Worm (Caenorhabditis elegans) whole organism, late embryonic: ENCODE results near the gene grl-7.

Source experiments
- C08G9.2 ChIP-seq: sonication (generic microtip); optimal IDR thresholded peaks from 2 replicates; lab custom pipeline; 2016; ENCODE audit warnings: mild to moderate bottlenecking, missing genetic modification characterization, moderate library complexity, missing compliant biosample characterization
- C38D4.7 ChIP-seq: fragments of 200-800 bp; sonication (Bioruptor generic); optimal IDR thresholded peaks from 2 replicates; lab custom pipeline; 2018; ENCODE audit warnings: mild to moderate bottlenecking, missing genetic modification characterization, moderate library complexity, missing compliant biosample characterization
- F13H6.1 ChIP-seq: sonication (generic microtip); optimal IDR thresholded peaks from 2 replicates; lab custom pipeline; 2016; ENCODE audit warnings: missing genetic modification characterization, missing compliant biosample characterization
- K02D7.2 ChIP-seq: sonication (generic microtip); optimal IDR thresholded peaks from 2 replicates; lab custom pipeline; 2017; ENCODE audit warnings: mild to moderate bottlenecking, missing genetic modification characterization, missing compliant biosample characterization
- K09A11.1 ChIP-seq: sonication (generic microtip); optimal IDR thresholded peaks from 2 replicates; lab custom pipeline; 2017; ENCODE audit warnings: antibody characterized with exemption, mild to moderate bottlenecking, missing genetic modification characterization, missing compliant biosample characterization; ENCODE audit not compliant: insufficient read depth
- T23F11.4 ChIP-seq: fragments of 200-800 bp; sonication (Bioruptor generic); optimal IDR thresholded peaks from 2 replicates; lab custom pipeline; 2018; ENCODE audit warnings: mild to moderate bottlenecking, missing genetic modification characterization, missing compliant biosample characterization
- Y22D7AL.16 ChIP-seq: sonication (generic microtip); optimal IDR thresholded peaks from 2 replicates; lab custom pipeline; 2016; ENCODE audit warnings: missing genetic modification characterization, missing compliant biosample characterization
- ceh-14 ChIP-seq: sonication (generic microtip); optimal IDR thresholded peaks from 2 replicates; lab custom pipeline; 2016; ENCODE audit warnings: missing genotype, missing genetic modification characterization, missing compliant biosample characterization
- ceh-18 ChIP-seq: sonication (generic microtip); optimal IDR thresholded peaks from 2 replicates; lab custom pipeline; 2016; ENCODE audit warnings: missing genetic modification characterization, missing compliant biosample characterization
- ceh-2 ChIP-seq: sonication (generic microtip); optimal IDR thresholded peaks from 2 replicates; lab custom pipeline; 2016; ENCODE audit warnings: missing genotype, missing genetic modification characterization, missing compliant biosample characterization
- ceh-22 ChIP-seq: sonication (generic microtip); optimal IDR thresholded peaks from 2 replicates; lab custom pipeline; 2017; ENCODE audit warnings: missing biosample characterization, missing genetic modification characterization
- ceh-31 ChIP-seq: sonication (generic microtip); optimal IDR thresholded peaks from 2 replicates; lab custom pipeline; 2016; ENCODE audit warnings: missing genetic modification characterization, missing compliant biosample characterization
- ceh-48 ChIP-seq: sonication (generic microtip); optimal IDR thresholded peaks from 2 replicates; lab custom pipeline; 2016; ENCODE audit warnings: missing genetic modification characterization, inconsistent platforms, missing compliant biosample characterization
- ceh-6 ChIP-seq: fragments of 200-800 bp; sonication (Bioruptor generic); optimal IDR thresholded peaks from 2 replicates; lab custom pipeline; 2018; ENCODE audit warnings: mild to moderate bottlenecking, missing genetic modification characterization, missing compliant biosample characterization
- che-1 ChIP-seq: sonication (generic microtip); optimal IDR thresholded peaks from 2 replicates; lab custom pipeline; 2016; ENCODE audit warnings: mild to moderate bottlenecking, missing genetic modification characterization, missing compliant biosample characterization
- dmd-4 ChIP-seq: sonication (generic microtip); optimal IDR thresholded peaks from 2 replicates; lab custom pipeline; 2016; ENCODE audit warnings: borderline replicate concordance, missing genetic modification characterization, missing compliant biosample characterization
- elt-2 ChIP-seq: sonication (generic microtip); optimal IDR thresholded peaks from 2 replicates; lab custom pipeline; 2016; ENCODE audit warnings: missing genetic modification reagents, missing genetic modification characterization, missing compliant biosample characterization
- ets-4 ChIP-seq: sonication (generic microtip); optimal IDR thresholded peaks from 2 replicates; lab custom pipeline; 2016; ENCODE audit warnings: missing genetic modification characterization, missing compliant biosample characterization
- fkh-10 ChIP-seq: fragments of 150-350 bp; optimal IDR thresholded peaks from 2 replicates; lab custom pipeline; 2014; ENCODE audit warnings: missing biosample characterization, missing genetic modification reagents, missing genetic modification characterization
- fkh-6 ChIP-seq: sonication (generic microtip); optimal IDR thresholded peaks from 2 replicates; lab custom pipeline; 2016; ENCODE audit warnings: missing genetic modification characterization, missing compliant biosample characterization
- hlh-15 ChIP-seq: sonication (generic microtip); optimal IDR thresholded peaks from 2 replicates; lab custom pipeline; 2016; ENCODE audit warnings: missing genetic modification characterization, missing compliant biosample characterization
- hlh-30 ChIP-seq: sonication (generic microtip); optimal IDR thresholded peaks from 2 replicates; lab custom pipeline; 2017; ENCODE audit warnings: antibody characterized with exemption, missing genetic modification characterization, missing compliant biosample characterization; ENCODE audit not compliant: insufficient read depth
- hlh-6 ChIP-seq: sonication (generic microtip); optimal IDR thresholded peaks from 2 replicates; lab custom pipeline; 2016; ENCODE audit warnings: missing genotype, missing genetic modification characterization, missing compliant biosample characterization
- hlh-8 ChIP-seq: sonication (generic microtip); optimal IDR thresholded peaks from 2 replicates; lab custom pipeline; 2016; ENCODE audit warnings: missing genotype, missing genetic modification characterization, missing compliant biosample characterization
- lim-6 ChIP-seq: sonication (generic microtip); optimal IDR thresholded peaks from 2 replicates; lab custom pipeline; 2016; ENCODE audit warnings: missing genetic modification characterization, missing compliant biosample characterization
- lin-11 ChIP-seq: fragments of 200-800 bp; sonication (Bioruptor generic); optimal IDR thresholded peaks from 2 replicates; lab custom pipeline; 2018; ENCODE audit warnings: mild to moderate bottlenecking, missing genetic modification characterization, missing compliant biosample characterization
- madf-2 ChIP-seq: sonication (generic microtip); optimal IDR thresholded peaks from 2 replicates; lab custom pipeline; 2017; ENCODE audit warnings: missing genetic modification characterization, missing compliant biosample characterization
- nfya-1 ChIP-seq: sonication (generic microtip); optimal IDR thresholded peaks from 2 replicates; lab custom pipeline; 2017; ENCODE audit warnings: missing genetic modification characterization, mild to moderate bottlenecking, missing compliant biosample characterization, antibody characterized with exemption, moderate library complexity
- npax-4 ChIP-seq: sonication (generic microtip); optimal IDR thresholded peaks from 2 replicates; lab custom pipeline; 2016; ENCODE audit warnings: missing genetic modification characterization, missing compliant biosample characterization
- pax-1 ChIP-seq: fragments of 150-350 bp; optimal IDR thresholded peaks from 2 replicates; lab custom pipeline; 2014; ENCODE audit warnings: missing biosample characterization, missing genetic modification characterization
- ref-2 ChIP-seq: sonication (generic microtip); optimal IDR thresholded peaks from 2 replicates; lab custom pipeline; 2016; ENCODE audit warnings: missing genetic modification characterization, missing compliant biosample characterization
- rnt-1 ChIP-seq: sonication (generic microtip); optimal IDR thresholded peaks from 2 replicates; lab custom pipeline; 2016; ENCODE audit warnings: missing genetic modification characterization, missing compliant biosample characterization
- sdc-2 ChIP-seq: sonication (generic microtip); optimal IDR thresholded peaks from 2 replicates; lab custom pipeline; 2016; ENCODE audit warnings: missing genotype, missing genetic modification characterization, missing compliant biosample characterization
- sox-2 ChIP-seq: fragments of 200-800 bp; sonication (Bioruptor generic); IDR thresholded peaks from 2 replicates; pipeline ENCODE4 v1.3.6; 2022; ENCODE audit warnings: missing genetic modification reagents, missing genetic modification characterization, missing compliant biosample characterization
- syd-9 ChIP-seq: sonication (generic microtip); optimal IDR thresholded peaks from 2 replicates; lab custom pipeline; 2016; ENCODE audit warnings: mild to moderate bottlenecking, missing genetic modification characterization, moderate library complexity, missing compliant biosample characterization
- tbx-2 ChIP-seq: sonication (generic microtip); optimal IDR thresholded peaks from 2 replicates; lab custom pipeline; 2016; ENCODE audit warnings: missing genetic modification characterization, missing compliant biosample characterization
- tbx-7 ChIP-seq: sonication (generic microtip); optimal IDR thresholded peaks from 2 replicates; lab custom pipeline; 2016; ENCODE audit warnings: missing genotype, missing genetic modification characterization, missing compliant biosample characterization
- unc-42 ChIP-seq: sonication (generic microtip); optimal IDR thresholded peaks from 2 replicates; lab custom pipeline; 2016; ENCODE audit warnings: missing genotype, missing genetic modification characterization, missing compliant biosample characterization
- unc-55 ChIP-seq: sonication (generic microtip); optimal IDR thresholded peaks from 2 replicates; lab custom pipeline; 2017; ENCODE audit warnings: missing biosample characterization, missing genetic modification reagents, missing genetic modification characterization
- unc-86 ChIP-seq: sonication (generic microtip); optimal IDR thresholded peaks from 2 replicates; lab custom pipeline; 2016; ENCODE audit warnings: missing genetic modification characterization, missing compliant biosample characterization
- zip-5 ChIP-seq: sonication (generic microtip); optimal IDR thresholded peaks from 2 replicates; lab custom pipeline; 2016; ENCODE audit warnings: missing genetic modification characterization, missing compliant biosample characterization
- ztf-16 ChIP-seq: sonication (generic microtip); optimal IDR thresholded peaks from 2 replicates; lab custom pipeline; 2017; ENCODE audit warnings: missing genetic modification characterization, missing compliant biosample characterization

The grl-7 gene

ce11 chrV:11383032-11383431 lies 36.2 kb upstream of the grl-7 start, which contains the start of gene F55C10.5:
Gene F55C10.5, plus strand, starts transcription at chrV:11383105.
- TF ChIP-seq lin-11 (tag; lab: Kevin White, UChicago) (no peak), K02D7.2 (tag; lab: Kevin White, UChicago) (no peak), Y22D7AL.16 (tag; lab: Kevin White, UChicago) (no peak), npax-4 (tag; lab: Kevin White, UChicago) (no peak), elt-2 (tag; lab: Kevin White, UChicago) (no peak), hlh-30 (tag; lab: Kevin White, UChicago) (no peak), che-1 (tag; lab: Kevin White, UChicago) (no peak), hlh-15 (tag; lab: Kevin White, UChicago) (no peak), T23F11.4 (GFP tag; lab: Kevin White, UChicago) (no peak), C08G9.2 (tag; lab: Kevin White, UChicago) (no peak)

ce11 chrV:11380571-11380970 lies 33.8 kb upstream of the grl-7 start:
- no peak for TF ChIP-seq unc-86 (tag; lab: Kevin White, UChicago)
- no peak for TF ChIP-seq fkh-10 (GFP tag; lab: Kevin White, UChicago)
- no peak for TF ChIP-seq unc-42
- TF ChIP-seq, all 69 proteins: peak for 0

DNA sequence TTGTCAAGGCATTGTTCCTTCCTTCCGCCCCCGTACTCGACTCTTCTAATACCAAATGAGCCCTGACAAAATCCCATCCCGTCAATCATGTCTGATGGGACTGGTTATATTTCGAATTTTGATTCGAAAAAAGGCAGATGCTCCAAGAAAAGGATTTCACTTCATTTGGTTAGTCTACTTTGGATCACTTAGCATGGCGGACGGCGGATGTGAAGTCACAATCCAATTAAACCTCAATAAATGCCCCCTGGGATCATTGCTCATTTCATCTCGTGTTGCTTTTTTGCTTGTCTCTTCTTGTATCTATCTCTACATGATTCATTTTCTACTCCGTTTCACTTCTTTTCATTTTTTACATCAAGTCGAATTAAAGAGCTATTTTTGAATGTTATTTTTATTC lies 32.5 kb upstream of the grl-7 start:
- TF ChIP-seq tbx-7 (tag; lab: Kevin White, UChicago): no peak
- TF ChIP-seq unc-42: peak; percentile 52

ce11 chrV:11375150-11375792 lies 28.5 kb upstream of the grl-7 start, which contains the start of gene cnb-1:
Gene cnb-1, plus strand, starts transcription at chrV:11375742.
- peak; percentile 64 for TF ChIP-seq nfya-1 (tag; lab: Kevin White, UChicago)
- TF ChIP-seq lim-6: peak; percentile 16
- TF ChIP-seq hlh-8 (tag; lab: Kevin White, UChicago): peak; percentile 62
- TF ChIP-seq unc-42: peak; percentile 48
- TF ChIP-seq C08G9.2 (tag; lab: Kevin White, UChicago): peak; percentile 32
- peak; percentile 61 for TF ChIP-seq ceh-2 (tag; lab: Kevin White, UChicago)
- TF ChIP-seq F13H6.1 (tag; lab: Kevin White, UChicago): peak; percentile 39
- TF ChIP-seq madf-2 (tag; lab: Kevin White, UChicago): no peak
- TF ChIP-seq hlh-6 (tag; lab: Kevin White, UChicago): peak; percentile 29
- TF ChIP-seq hlh-30 (tag; lab: Kevin White, UChicago): peak; percentile 54
- TF ChIP-seq npax-4 (tag; lab: Kevin White, UChicago): no peak
- TF ChIP-seq rnt-1 (tag; lab: Kevin White, UChicago): peak; percentile 38
- TF ChIP-seq K09A11.1 (tag; lab: Kevin White, UChicago): no peak
- peak; percentile 20 for TF ChIP-seq unc-86 (tag; lab: Kevin White, UChicago)
- TF ChIP-seq ceh-22 (tag; lab: Kevin White, UChicago): no peak
- no peak for TF ChIP-seq C38D4.7 (GFP tag; lab: Kevin White, UChicago)
- peak; percentile 69 for TF ChIP-seq ref-2 (tag; lab: Kevin White, UChicago)
- no peak for TF ChIP-seq dmd-4 (tag; lab: Kevin White, UChicago)
- peak; percentile 86 for TF ChIP-seq ceh-48
- peak; percentile 75 for TF ChIP-seq tbx-2 (tag; lab: Kevin White, UChicago)
- TF ChIP-seq elt-2 (tag; lab: Kevin White, UChicago): no peak
- no peak for TF ChIP-seq ceh-6 (GFP tag; lab: Kevin White, UChicago)
- peak; percentile 33 for TF ChIP-seq syd-9 (tag; lab: Kevin White, UChicago)
- no peak for TF ChIP-seq T23F11.4 (GFP tag; lab: Kevin White, UChicago)
- no peak for TF ChIP-seq ztf-16
- peak; percentile 84 for TF ChIP-seq ceh-14
- TF ChIP-seq unc-55 (GFP tag; lab: Kevin White, UChicago): peak; percentile 82
- no peak for TF ChIP-seq sox-2 (GFP tag; lab: Robert Waterston, UW)
- TF ChIP-seq fkh-6 (tag; lab: Kevin White, UChicago): no peak
- TF ChIP-seq tbx-7 (tag; lab: Kevin White, UChicago): no peak
- TF ChIP-seq ceh-31 (tag; lab: Kevin White, UChicago): peak; percentile 85
- TF ChIP-seq pax-1 (tag; lab: Kevin White, UChicago): no peak
- no peak for TF ChIP-seq ets-4 (tag; lab: Kevin White, UChicago)
- peak; percentile 9 for TF ChIP-seq zip-5 (tag; lab: Kevin White, UChicago)
- peak; percentile 13 for TF ChIP-seq sdc-2 (tag; lab: Kevin White, UChicago)
- peak; percentile 76 for TF ChIP-seq ceh-18
